Worm (Caenorhabditis elegans) whole organism, L3 larva: ENCODE results near the gene str-106.

Experiments
- aly-2 ChIP-seq: fragments of 150-350 bp; optimal IDR thresholded peaks from 2 replicates; lab custom pipeline; 2014; ENCODE audit warnings: missing biosample characterization, missing genetic modification characterization
- ama-1 ChIP-seq: fragments of 150-350 bp; optimal IDR thresholded peaks from 2 replicates; lab custom pipeline; 2018
- egl-27 ChIP-seq: sonication (generic microtip); optimal IDR thresholded peaks from 4 replicates; lab custom pipeline; 2017; ENCODE audit warnings: missing biosample characterization, missing genetic modification reagents, missing genetic modification characterization
- fkh-10 ChIP-seq: sonication (generic microtip); optimal IDR thresholded peaks from 2 replicates; lab custom pipeline; 2017; ENCODE audit warnings: missing biosample characterization, missing genetic modification reagents, missing genetic modification characterization
- hmg-11 ChIP-seq: sonication (generic microtip); optimal IDR thresholded peaks from 2 replicates; lab custom pipeline; 2016; ENCODE audit warnings: missing genetic modification characterization, missing compliant biosample characterization
- lin-39 ChIP-seq: fragments of 150-350 bp; optimal IDR thresholded peaks from 2 replicates; lab custom pipeline; 2018; ENCODE audit warnings: missing biosample characterization, missing genetic modification reagents, missing genetic modification characterization
- mml-1 ChIP-seq: fragments of 150-350 bp; sonication (generic microtip); optimal IDR thresholded peaks from 3 replicates; lab custom pipeline; 2014; ENCODE audit warnings: missing biosample characterization, missing genetic modification characterization
- nhr-11 ChIP-seq: fragments of 150-350 bp; optimal IDR thresholded peaks from 2 replicates; lab custom pipeline; 2014; ENCODE audit warnings: missing biosample characterization, missing genetic modification characterization
- nhr-237 ChIP-seq: fragments of 150-350 bp; optimal IDR thresholded peaks from 2 replicates; lab custom pipeline; 2014; ENCODE audit warnings: missing biosample characterization, missing genetic modification characterization
- nhr-25 ChIP-seq: sonication (generic microtip); optimal IDR thresholded peaks from 2 replicates; lab custom pipeline; 2017; ENCODE audit warnings: missing biosample characterization, missing genetic modification characterization
- skn-1 ChIP-seq: fragments of 150-350 bp; optimal IDR thresholded peaks from 2 replicates; lab custom pipeline; 2014; ENCODE audit warnings: missing biosample characterization, missing genetic modification characterization
- tbx-2 ChIP-seq: sonication (generic microtip); optimal IDR thresholded peaks from 2 replicates; lab custom pipeline; 2016; ENCODE audit warnings: mild to moderate bottlenecking, missing genetic modification characterization, missing compliant biosample characterization

- TF ChIP-seq nhr-25 (no peak), ama-1 (lab: Kevin White, UChicago) (no peak), lin-39 (no peak), nhr-237 (no peak), hmg-11 (no peak), mml-1 (tag; lab: Kevin White, UChicago) (no peak), tbx-2 (tag; lab: Kevin White, UChicago) (no peak), fkh-10 (GFP tag; lab: Kevin White, UChicago) (no peak), egl-27 (tag; lab: Kevin White, UChicago) (no peak), nhr-11 (no peak), skn-1 (tag; lab: Kevin White, UChicago) (no peak), aly-2 (tag; lab: Kevin White, UChicago) (no peak)
These were observed 24.4 kb downstream of the str-106 start, which contains the start of gene irld-26 for ce11 chrV:16204888-16205287.
